Worm (Caenorhabditis elegans) whole organism, L4 larva: ENCODE results near the gene C06H5.11.
"Not testable (repeated sequence)": the region's sequence is repeated elsewhere in the genome, so short reads cannot be mapped to it uniquely, and the experiment has no call there.

ENCODE experiments used
- D1046.2 ChIP-seq: fragments of 200-800 bp; sonication (Bioruptor generic); IDR thresholded peaks from 2 replicates; pipeline ENCODE4 v1.3.6; 2022; ENCODE audit warnings: missing genetic modification characterization, missing compliant biosample characterization
- F44E2.7 ChIP-seq: fragments of 200-800 bp; sonication (Bioruptor generic); IDR thresholded peaks from 2 replicates; pipeline ENCODE4 v2.1.2; 2022; ENCODE audit warnings: missing genetic modification characterization, missing compliant biosample characterization
- T26A8.4 ChIP-seq: fragments of 200-800 bp; sonication (Bioruptor generic); IDR thresholded peaks from 2 replicates; pipeline ENCODE4 v1.3.6; 2022; ENCODE audit warnings: missing genetic modification characterization, missing compliant biosample characterization
- Y105C5A.15 ChIP-seq: fragments of 200-800 bp; sonication (Bioruptor generic); IDR thresholded peaks from 2 replicates; pipeline ENCODE4 v1.3.6; 2022; ENCODE audit warnings: missing genetic modification characterization, missing compliant biosample characterization
- Y48G9A.11 ChIP-seq: fragments of 200-800 bp; sonication (Bioruptor generic); IDR thresholded peaks from 2 replicates; pipeline ENCODE4 v1.3.6; 2022; ENCODE audit warnings: missing genetic modification reagents, missing genetic modification characterization, missing compliant biosample characterization
- Y5F2A.4 ChIP-seq: fragments of 200-800 bp; sonication (Bioruptor generic); optimal IDR thresholded peaks from 2 replicates; lab custom pipeline; 2018; ENCODE audit warnings: mild to moderate bottlenecking, missing genetic modification characterization, missing compliant biosample characterization
- ZK337.2 ChIP-seq: fragments of 200-800 bp; sonication (Bioruptor generic); IDR thresholded peaks from 2 replicates; pipeline ENCODE4 v1.3.6; 2022; ENCODE audit warnings: missing genetic modification reagents, missing genetic modification characterization, missing compliant biosample characterization
- ZK546.5 ChIP-seq, 2 experiments: sonication (generic microtip); optimal IDR thresholded peaks; 2 replicates each; lab custom pipeline; 2017; ENCODE audit warnings: missing biosample characterization in 2 of 2, missing genetic modification characterization in 2 of 2
- aly-2 ChIP-seq: sonication (generic microtip); optimal IDR thresholded peaks from 2 replicates; lab custom pipeline; 2018; ENCODE audit warnings: missing biosample characterization, missing genetic modification characterization
- ceh-20 ChIP-seq: fragments of 200-800 bp; sonication (Bioruptor generic); IDR thresholded peaks from 2 replicates; pipeline ENCODE4 v1.3.6; 2022; ENCODE audit warnings: missing genetic modification reagents, missing genetic modification characterization, missing compliant biosample characterization
- ceh-28 ChIP-seq: fragments of 150-350 bp; optimal IDR thresholded peaks from 2 replicates; lab custom pipeline; 2014; ENCODE audit warnings: missing biosample characterization, missing genetic modification reagents, missing genetic modification characterization
- ceh-44 ChIP-seq: fragments of 200-800 bp; sonication (Bioruptor generic); IDR thresholded peaks from 2 replicates; pipeline ENCODE4 v1.3.6; 2022; ENCODE audit warnings: missing genetic modification reagents, missing genetic modification characterization, missing compliant biosample characterization
- ceh-62 ChIP-seq: sonication (generic microtip); optimal IDR thresholded peaks from 2 replicates; lab custom pipeline; 2017; ENCODE audit warnings: missing biosample characterization, missing genetic modification characterization
- ces-1 ChIP-seq: fragments of 150-350 bp; sonication (generic microtip); optimal IDR thresholded peaks from 4 replicates; lab custom pipeline; 2014; ENCODE audit warnings: missing biosample characterization, missing genetic modification reagents, missing genetic modification characterization
- ctbp-1 ChIP-seq: fragments of 200-800 bp; sonication (Bioruptor generic); IDR thresholded peaks from 2 replicates; pipeline ENCODE4 v1.3.6; 2022; ENCODE audit warnings: missing genetic modification reagents, missing genetic modification characterization, missing compliant biosample characterization
- daf-16 ChIP-seq, 3 experiments: sonication (generic microtip); optimal IDR thresholded peaks; 2 replicates each; lab custom pipeline; 2016 to 2017; ENCODE audit warnings: missing genetic modification characterization in 3 of 3, missing genetic modification reagents in 3 of 3, mild to moderate bottlenecking in 2 of 3, missing compliant biosample characterization in 2 of 3, missing biosample characterization in 1 of 3, moderate library complexity in 1 of 3
- dmd-6 ChIP-seq: fragments of 200-800 bp; sonication (Bioruptor generic); IDR thresholded peaks from 2 replicates; pipeline ENCODE4 v1.3.6; 2022; ENCODE audit warnings: missing genetic modification reagents, missing genetic modification characterization, missing compliant biosample characterization
- dpl-1 ChIP-seq: fragments of 150-350 bp; optimal IDR thresholded peaks from 2 replicates; lab custom pipeline; 2014; ENCODE audit warnings: missing biosample characterization, missing genetic modification reagents, missing genetic modification characterization
- dve-1 ChIP-seq: sonication (generic microtip); optimal IDR thresholded peaks from 2 replicates; lab custom pipeline; 2017; ENCODE audit warnings: antibody characterized with exemption, mild to moderate bottlenecking, missing genetic modification characterization, missing compliant biosample characterization; ENCODE audit not compliant: insufficient read depth
- egl-43 ChIP-seq: fragments of 200-800 bp; sonication (Bioruptor generic); IDR thresholded peaks from 2 replicates; pipeline ENCODE4 v1.3.6; 2022; ENCODE audit warnings: missing genetic modification reagents, missing genetic modification characterization, missing compliant biosample characterization
- fos-1 ChIP-seq: fragments of 150-350 bp; optimal IDR thresholded peaks from 2 replicates; lab custom pipeline; 2014; ENCODE audit warnings: missing biosample characterization, missing genetic modification characterization
- gei-8 ChIP-seq: fragments of 200-800 bp; sonication (Bioruptor generic); optimal IDR thresholded peaks from 2 replicates; lab custom pipeline; 2018; ENCODE audit warnings: mild to moderate bottlenecking, missing genetic modification characterization, missing compliant biosample characterization
- hif-1 ChIP-seq, 2 experiments: sonication (generic microtip); optimal IDR thresholded peaks; 2 replicates each; lab custom pipeline; 2016 to 2017; ENCODE audit warnings: missing compliant biosample characterization in 2 of 2, missing genetic modification characterization in 2 of 2, missing genetic modification reagents in 2 of 2, missing genotype in 2 of 2, mild to moderate bottlenecking in 1 of 2
- hlh-11 ChIP-seq: fragments of 200-800 bp; sonication (Bioruptor generic); optimal IDR thresholded peaks from 2 replicates; lab custom pipeline; 2018; ENCODE audit warnings: mild to moderate bottlenecking, missing genetic modification characterization, missing compliant biosample characterization
- hlh-30 ChIP-seq: sonication (generic microtip); optimal IDR thresholded peaks from 2 replicates; lab custom pipeline; 2017; ENCODE audit warnings: antibody characterized with exemption, mild to moderate bottlenecking, missing genetic modification characterization, missing compliant biosample characterization; ENCODE audit not compliant: insufficient read depth
- lin-1 ChIP-seq: fragments of 200-800 bp; sonication (Bioruptor generic); IDR thresholded peaks from 2 replicates; pipeline ENCODE4 v1.3.6; 2022; ENCODE audit warnings: missing genetic modification reagents, missing genetic modification characterization, missing compliant biosample characterization
- lin-13 ChIP-seq: fragments of 150-350 bp; optimal IDR thresholded peaks from 2 replicates; lab custom pipeline; 2014; ENCODE audit warnings: missing biosample characterization, missing genetic modification reagents, missing genetic modification characterization
- lin-29 ChIP-seq: fragments of 200-800 bp; sonication (Bioruptor generic); IDR thresholded peaks from 2 replicates; pipeline ENCODE4 v1.3.6; 2022; ENCODE audit warnings: missing genetic modification reagents, missing genetic modification characterization, missing compliant biosample characterization
- lin-39 ChIP-seq: fragments of 150-350 bp; optimal IDR thresholded peaks from 2 replicates; lab custom pipeline; 2014; ENCODE audit warnings: missing biosample characterization, missing genetic modification reagents, missing genetic modification characterization
- lsy-2 ChIP-seq, 2 experiments: fragments of 150-350 bp in 1 of 2; sonication (generic microtip) in 1 of 2; optimal IDR thresholded peaks; 2 replicates each; lab custom pipeline; 2014 to 2017; ENCODE audit warnings: missing biosample characterization in 2 of 2, missing genetic modification characterization in 2 of 2
- madf-5 ChIP-seq, 2 experiments: fragments of 200-800 bp; sonication (Bioruptor generic); IDR thresholded peaks; 2 replicates each; pipeline ENCODE4 v1.3.6; 2022; ENCODE audit warnings: missing compliant biosample characterization in 2 of 2, missing genetic modification characterization in 2 of 2
- mdl-1 ChIP-seq, 2 experiments: fragments of 150-350 bp in 1 of 2; sonication (generic microtip) in 1 of 2; optimal IDR thresholded peaks; 2 replicates each; lab custom pipeline; 2014 to 2017; ENCODE audit warnings: missing biosample characterization in 2 of 2, missing genetic modification characterization in 2 of 2
- mdt-29 ChIP-seq: fragments of 200-800 bp; sonication (Bioruptor generic); IDR thresholded peaks from 2 replicates; pipeline ENCODE4 v1.3.6; 2022; ENCODE audit warnings: missing genetic modification reagents, missing genetic modification characterization, missing compliant biosample characterization
- nhr-111 ChIP-seq: fragments of 200-800 bp; sonication (Bioruptor generic); optimal IDR thresholded peaks from 2 replicates; lab custom pipeline; 2018; ENCODE audit warnings: mild to moderate bottlenecking, missing genetic modification characterization, missing compliant biosample characterization
- nhr-28 ChIP-seq: fragments of 150-350 bp; optimal IDR thresholded peaks from 2 replicates; lab custom pipeline; 2014; ENCODE audit warnings: missing biosample characterization, missing genetic modification characterization
- nhr-41 ChIP-seq: fragments of 200-800 bp; sonication (Bioruptor generic); IDR thresholded peaks from 2 replicates; pipeline ENCODE4 v1.3.6; 2022; ENCODE audit warnings: missing genetic modification reagents, missing genetic modification characterization, missing compliant biosample characterization
- nhr-48 ChIP-seq: sonication (generic microtip); optimal IDR thresholded peaks from 2 replicates; lab custom pipeline; 2016; ENCODE audit warnings: mild to moderate bottlenecking, missing genetic modification characterization, missing compliant biosample characterization
- nhr-77 ChIP-seq: fragments of 150-350 bp; optimal IDR thresholded peaks from 2 replicates; lab custom pipeline; 2014; ENCODE audit warnings: missing biosample characterization, missing genetic modification characterization
- php-3 ChIP-seq: fragments of 200-800 bp; sonication (Bioruptor generic); IDR thresholded peaks from 2 replicates; pipeline ENCODE4 v1.3.6; 2022; ENCODE audit warnings: missing genetic modification reagents, missing genetic modification characterization, missing compliant biosample characterization
- pqm-1 ChIP-seq: sonication (generic microtip); optimal IDR thresholded peaks from 2 replicates; lab custom pipeline; 2017; ENCODE audit warnings: missing biosample characterization, missing genetic modification characterization
- sdz-12 ChIP-seq: fragments of 200-800 bp; sonication (Bioruptor generic); optimal IDR thresholded peaks from 2 replicates; lab custom pipeline; 2018; ENCODE audit warnings: mild to moderate bottlenecking, missing genetic modification characterization, missing compliant biosample characterization
- spr-1 ChIP-seq: sonication (generic microtip); optimal IDR thresholded peaks from 2 replicates; lab custom pipeline; 2016; ENCODE audit warnings: mild to moderate bottlenecking, missing genetic modification characterization, missing compliant biosample characterization
- tag-97 ChIP-seq: fragments of 200-800 bp; sonication (Bioruptor generic); IDR thresholded peaks from 2 replicates; pipeline ENCODE4 v1.3.6; 2022; ENCODE audit warnings: missing genetic modification characterization, missing compliant biosample characterization
- unc-62 ChIP-seq, 3 experiments: fragments of 150-350 bp in 1 of 3; sonication (generic microtip); optimal IDR thresholded peaks in 2 of 3; peaks in 1 of 3; 1 replicate in 1 of 3; 2 replicates in 2 of 3; lab custom pipeline; 2014 to 2017; ENCODE audit warnings: missing biosample characterization in 3 of 3, missing genetic modification characterization in 3 of 3, missing genetic modification reagents in 3 of 3, missing genotype in 1 of 3
- vab-7 ChIP-seq: fragments of 200-800 bp; sonication (Bioruptor generic); IDR thresholded peaks from 2 replicates; pipeline ENCODE4 v1.3.6; 2022; ENCODE audit warnings: missing genetic modification reagents, missing genetic modification characterization, missing compliant biosample characterization
- zip-2 ChIP-seq: fragments of 150-350 bp; optimal IDR thresholded peaks from 2 replicates; lab custom pipeline; 2014; ENCODE audit warnings: missing biosample characterization, missing genetic modification characterization

Gene C06H5.11

DNA sequence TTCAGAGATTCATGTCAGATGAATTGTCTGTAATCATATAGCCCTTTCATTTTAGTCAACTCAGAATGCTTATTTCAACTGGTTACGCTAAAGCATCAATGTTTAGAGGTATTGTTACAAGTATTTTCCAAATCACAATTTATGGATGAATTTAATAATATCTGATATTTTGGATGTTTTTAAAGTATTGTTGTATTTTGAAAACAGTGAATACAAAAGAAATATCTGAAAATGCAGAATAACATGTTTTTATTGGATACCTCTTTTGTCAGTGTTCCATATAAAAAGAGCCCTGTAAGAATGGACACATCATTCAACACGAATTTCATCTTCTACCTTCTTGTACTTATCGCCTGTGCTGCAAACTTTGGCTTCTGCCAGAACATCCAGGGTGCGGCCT is 626 bp upstream of the C06H5.11 start, which contains the start of gene C06H5.12:
C06H5.12 (plus strand) TSS at position 301 of the 400 bp plus-strand sequence.
- not testable (repeated sequence) for TF ChIP-seq sdz-12 (GFP tag; lab: Kevin White, UChicago); lin-1 (GFP tag; lab: Robert Waterston, UW); ceh-28

DNA sequence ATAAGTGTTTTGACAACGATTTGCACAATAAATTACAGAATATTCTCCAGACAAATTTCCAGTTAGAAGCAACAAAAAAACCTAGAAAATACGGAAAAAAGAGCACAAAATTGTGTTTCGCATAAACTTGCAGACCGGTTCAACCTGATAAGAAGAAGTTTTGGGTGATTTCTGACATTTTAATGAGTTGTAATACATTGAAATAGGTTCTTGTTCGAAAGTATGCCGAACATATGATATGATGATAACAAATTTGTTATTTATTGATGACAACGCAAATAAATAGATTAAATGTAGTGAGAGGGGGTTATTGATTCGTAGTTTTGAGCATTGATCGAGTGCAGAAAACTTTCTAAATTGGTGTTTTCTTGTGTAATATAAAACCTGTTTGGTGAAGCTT is 2.5 kb downstream of the C06H5.11 start:
- TF ChIP-seq pqm-1 (tag; lab: Kevin White, UChicago) (peak; percentile 43), nhr-48 (tag; lab: Kevin White, UChicago) (no peak), dmd-6 (GFP tag; lab: Robert Waterston, UW) (peak; percentile 44), nhr-28 (tag; lab: Kevin White, UChicago) (peak; percentile 67), madf-5 (GFP tag; IDR thresholded peaks at IDR 0.05; lab: Robert Waterston, UW) (no peak), php-3 (GFP tag; lab: Robert Waterston, UW) (peak; percentile 96), vab-7 (GFP tag; lab: Robert Waterston, UW) (no peak), ceh-20 (peak; percentile 49; the same call in 1 of the 2 replicates), mdt-29 (no peak), daf-16 (GFP tag; optimal IDR thresholded peaks at IDR 0.05; lab: Kevin White, UChicago) (no peak), daf-16 (tag; optimal IDR thresholded peaks at IDR 0.05; lab: Kevin White, UChicago) (peak; percentile 92), unc-62 (GFP tag; optimal IDR thresholded peaks at IDR 0.05 in 1 of 2; lab: Kevin White, UChicago) (peak in 1 of 2 experiments; percentile 31), unc-62 (tag; optimal IDR thresholded peaks at IDR 0.05; lab: Kevin White, UChicago) (no peak), hlh-11 (tag; lab: Kevin White, UChicago) (peak; percentile 37), dve-1 (tag; lab: Kevin White, UChicago) (peak; percentile 46)

DNA sequence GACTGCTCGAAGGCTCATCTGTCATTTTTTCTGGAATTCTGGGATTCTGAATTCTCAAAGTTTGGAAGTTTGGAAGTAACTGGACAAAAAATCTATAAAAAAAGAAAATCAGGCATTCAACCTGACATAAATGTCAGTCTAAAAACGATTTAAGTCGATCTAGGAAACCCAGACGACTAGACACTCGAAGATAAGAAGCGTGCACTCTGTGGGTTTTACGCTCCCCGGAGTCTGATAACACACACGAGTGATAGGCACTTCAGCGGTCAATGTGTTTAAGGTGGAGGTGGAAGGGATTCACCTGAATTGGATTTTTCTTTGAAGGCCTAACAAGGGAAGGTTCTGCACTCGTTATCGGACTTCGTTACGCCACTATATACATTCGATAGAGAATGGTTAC is 4.9 kb downstream of the C06H5.11 start, which contains the start of gene C06H5.6:
C06H5.6 (minus strand) TSS at position 46 of the 400 bp plus-strand sequence.
- TF ChIP-seq lin-13 (GFP tag; lab: Kevin White, UChicago) (no peak), ZK337.2 (no peak), dve-1 (tag; lab: Kevin White, UChicago) (peak; percentile 59), fos-1 (tag; lab: Kevin White, UChicago) (no peak), gei-8 (GFP tag; lab: Kevin White, UChicago) (no peak), lin-39 (tag; lab: Kevin White, UChicago) (no peak), lsy-2 (tag; optimal IDR thresholded peaks at IDR 0.05; lab: Kevin White, UChicago) (no peak), hlh-30 (tag; lab: Kevin White, UChicago) (no peak), Y105C5A.15 (GFP tag; lab: Robert Waterston, UW) (no peak), D1046.2 (GFP tag; lab: Robert Waterston, UW) (no peak), nhr-41 (GFP tag; lab: Robert Waterston, UW) (no peak), lin-29 (no peak), nhr-48 (tag; lab: Kevin White, UChicago) (no peak), dpl-1 (GFP tag; lab: Kevin White, UChicago) (no peak), madf-5 (GFP tag; IDR thresholded peaks at IDR 0.05; lab: Robert Waterston, UW) (no peak), zip-2 (tag; lab: Kevin White, UChicago) (no peak), aly-2 (tag; lab: Kevin White, UChicago) (no peak), php-3 (GFP tag; lab: Robert Waterston, UW) (peak; percentile 67), Y48G9A.11 (no peak), egl-43 (no peak), F44E2.7 (GFP tag; lab: Robert Waterston, UW) (no peak), ceh-62 (tag; lab: Kevin White, UChicago) (no peak), hlh-11 (tag; lab: Kevin White, UChicago) (peak; percentile 24), mdl-1 (tag; optimal IDR thresholded peaks at IDR 0.05; lab: Kevin White, UChicago) (no peak), ZK546.5 (tag; optimal IDR thresholded peaks at IDR 0.05; lab: Kevin White, UChicago) (no peak), nhr-77 (tag; lab: Kevin White, UChicago) (no peak), nhr-111 (GFP tag; lab: Kevin White, UChicago) (no peak), spr-1 (tag; lab: Kevin White, UChicago) (no peak), ceh-44 (no peak), tag-97 (GFP tag; lab: Robert Waterston, UW) (no peak), hif-1 (tag; optimal IDR thresholded peaks at IDR 0.05; lab: Kevin White, UChicago) (no peak), ctbp-1 (no peak), Y5F2A.4 (GFP tag; lab: Kevin White, UChicago) (no peak), T26A8.4 (no peak), ces-1 (GFP tag; lab: Kevin White, UChicago) (no peak)
